Worm (Caenorhabditis elegans): Measurements from ENCODE around the gene C10A4.4.

- TF ChIP-seq snpc-4 (tag; optimal IDR thresholded peaks at IDR 0.05), result no peak
- no peak for TF ChIP-seq nhr-12 (tag; optimal IDR thresholded peaks at IDR 0.05)
- TF ChIP-seq lin-13 (GFP tag; optimal IDR thresholded peaks at IDR 0.05), result no peak
- TF ChIP-seq pax-3 (tag; optimal IDR thresholded peaks at IDR 0.05), result no peak
- no peak for TF ChIP-seq elt-2 (tag; optimal IDR thresholded peaks at IDR 0.05)
Observed at ce11 chrX:7442477-7442876, 41.6 kb downstream of the C10A4.4 start, which contains the start of gene acl-12.
